Worm (Caenorhabditis elegans) whole organism, late embryonic: ENCODE measurements around the gene C30B5.17.

Experiments used
- ceh-45 ChIP-seq: fragments of 200-800 bp; sonication (Bioruptor generic); IDR thresholded peaks from 2 replicates; pipeline ENCODE4 v1.3.6; 2022; ENCODE audit warnings: missing genetic modification reagents, missing genetic modification characterization, missing compliant biosample characterization
- elt-4 ChIP-seq: sonication (generic microtip); optimal IDR thresholded peaks from 2 replicates; lab custom pipeline; 2016; ENCODE audit warnings: missing genetic modification characterization, missing compliant biosample characterization
- ets-4 ChIP-seq: sonication (generic microtip); optimal IDR thresholded peaks from 2 replicates; lab custom pipeline; 2016; ENCODE audit warnings: missing genetic modification characterization, missing compliant biosample characterization
- pha-4 ChIP-seq: fragments of 150-350 bp; optimal IDR thresholded peaks from 2 replicates; lab custom pipeline; 2018; ENCODE audit warnings: missing biosample characterization, missing genetic modification reagents, missing genetic modification characterization
- unc-42 ChIP-seq: sonication (generic microtip); optimal IDR thresholded peaks from 2 replicates; lab custom pipeline; 2016; ENCODE audit warnings: missing genotype, missing genetic modification characterization, missing compliant biosample characterization

DNA sequence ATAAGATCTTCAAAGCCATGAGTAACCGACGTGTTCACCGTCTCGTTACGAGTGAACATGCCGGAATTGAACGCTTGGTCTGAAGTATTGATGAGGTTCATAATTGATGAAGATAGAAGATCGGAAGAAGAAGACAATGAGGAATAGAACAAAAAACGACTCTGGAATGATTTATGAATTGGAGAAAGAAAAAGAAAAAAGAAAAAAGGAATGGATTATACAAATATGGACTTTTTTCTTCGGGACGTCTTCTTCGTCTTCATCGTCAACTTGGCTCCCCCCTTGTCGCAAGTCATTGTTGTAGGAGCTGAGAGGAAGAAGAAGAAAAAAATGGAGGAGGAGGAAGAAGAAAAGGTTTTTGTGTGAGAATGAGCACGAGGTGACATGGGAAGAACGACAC lies 24.2 kb upstream of the C30B5.17 start, which contains the start of gene srsy-2:
- TF ChIP-seq ceh-45 (no peak), elt-4 (tag; lab: Kevin White, UChicago) (no peak), ets-4 (no peak), pha-4 (tag; lab: Kevin White, UChicago) (no peak), unc-42 (tag; lab: Kevin White, UChicago) (no peak)
